Fruit fly (Drosophila melanogaster) whole organism, embryonic: ENCODE data around the gene kibra.

Experiments
- Aef1 ChIP-seq: fragments of 200-800 bp; sonication (Bioruptor generic); IDR thresholded peaks from 3 replicates; pipeline ENCODE4 v1.3.6; 2022; ENCODE audit warnings: missing biosample characterization, missing genetic modification characterization
- Atf3 ChIP-seq: fragments of 200-800 bp; sonication (Bioruptor generic); optimal IDR thresholded peaks from 3 replicates; lab custom pipeline; 2016; ENCODE audit warnings: missing biosample characterization, missing genetic modification characterization
- B-H1 ChIP-seq: fragments of 200-800 bp; sonication (Bioruptor generic); IDR thresholded peaks from 3 replicates; pipeline ENCODE4 v1.3.6; 2022; ENCODE audit warnings: missing biosample characterization, missing genetic modification characterization
- CG10274 ChIP-seq: fragments of 200-800 bp; sonication (Bioruptor generic); optimal IDR thresholded peaks from 3 replicates; lab custom pipeline; 2017; ENCODE audit warnings: missing biosample characterization, mild to moderate bottlenecking, missing genetic modification characterization
- CG10462 ChIP-seq: fragments of 200-800 bp; sonication (Bioruptor generic); optimal IDR thresholded peaks from 2 replicates; lab custom pipeline; 2016; ENCODE audit warnings: missing biosample characterization, missing genetic modification characterization
- CG10543 ChIP-seq: fragments of 200-800 bp; sonication (Bioruptor generic); optimal IDR thresholded peaks from 3 replicates; lab custom pipeline; 2017; ENCODE audit warnings: missing biosample characterization, mild to moderate bottlenecking, missing genetic modification characterization, moderate library complexity
- CG11085 ChIP-seq: fragments of 200-800 bp; sonication (Bioruptor generic); IDR thresholded peaks from 2 replicates; pipeline ENCODE4 v1.3.6; 2022; ENCODE audit warnings: missing biosample characterization, missing genetic modification characterization
- CG13424 ChIP-seq: fragments of 200-800 bp; sonication (Bioruptor generic); optimal IDR thresholded peaks from 2 replicates; lab custom pipeline; 2019; ENCODE audit warnings: missing biosample characterization, mild to moderate bottlenecking, missing genetic modification characterization, moderate library complexity
- CG13894 ChIP-seq: fragments of 200-800 bp; sonication (Bioruptor generic); optimal IDR thresholded peaks from 3 replicates; lab custom pipeline; 2018; ENCODE audit warnings: missing biosample characterization, mild to moderate bottlenecking, missing genetic modification characterization, moderate library complexity
- CG16779 ChIP-seq: fragments of 200-800 bp; sonication (Bioruptor generic); IDR thresholded peaks from 2 replicates; pipeline ENCODE4 v1.3.6; 2022; ENCODE audit warnings: missing biosample characterization, missing genetic modification characterization
- CG1792 ChIP-seq: fragments of 200-800 bp; sonication (Bioruptor generic); optimal IDR thresholded peaks from 2 replicates; lab custom pipeline; 2016; ENCODE audit warnings: missing biosample characterization, missing genetic modification characterization
- CG2678 ChIP-seq: fragments of 200-800 bp; sonication (Bioruptor generic); optimal IDR thresholded peaks from 3 replicates; lab custom pipeline; 2019; ENCODE audit warnings: missing biosample characterization, mild to moderate bottlenecking, missing genetic modification characterization, moderate library complexity
- CG31224 ChIP-seq: fragments of 200-800 bp; sonication (Bioruptor generic); IDR thresholded peaks from 2 replicates; pipeline ENCODE4 v1.3.6; 2022; ENCODE audit warnings: missing biosample characterization, missing genetic modification characterization
- CG31365 ChIP-seq: fragments of 200-800 bp; sonication (Bioruptor generic); optimal IDR thresholded peaks from 2 replicates; lab custom pipeline; 2018; ENCODE audit warnings: missing biosample characterization, mild to moderate bottlenecking, missing genetic modification characterization
- CG3163 ChIP-seq: fragments of 200-800 bp; sonication (Bioruptor generic); optimal IDR thresholded peaks from 3 replicates; lab custom pipeline; 2016; ENCODE audit warnings: missing biosample characterization, missing genetic modification characterization
- CG34422 ChIP-seq: fragments of 200-800 bp; sonication (Bioruptor generic); IDR thresholded peaks from 3 replicates; pipeline ENCODE4 v1.3.6; 2022; ENCODE audit warnings: missing biosample characterization, missing genetic modification characterization
- CG4854 ChIP-seq: fragments of 200-800 bp; sonication (Bioruptor generic); optimal IDR thresholded peaks from 2 replicates; lab custom pipeline; 2016; ENCODE audit warnings: missing biosample characterization, missing genetic modification characterization, inconsistent platforms
- CG6765 ChIP-seq: fragments of 200-800 bp; sonication (Bioruptor generic); optimal IDR thresholded peaks from 3 replicates; lab custom pipeline; 2017; ENCODE audit warnings: missing biosample characterization, mild to moderate bottlenecking, missing genetic modification characterization
- CG7357 ChIP-seq: fragments of 200-800 bp; sonication (Bioruptor generic); IDR thresholded peaks from 3 replicates; pipeline ENCODE4 v1.3.6; 2022; ENCODE audit warnings: missing biosample characterization, missing genetic modification characterization
- CG9797 ChIP-seq: fragments of 200-800 bp; sonication (Bioruptor generic); optimal IDR thresholded peaks from 3 replicates; lab custom pipeline; 2018; ENCODE audit warnings: missing biosample characterization, mild to moderate bottlenecking, missing genetic modification characterization
- CHES-1-like ChIP-seq: fragments of 200-800 bp; sonication (Bioruptor generic); optimal IDR thresholded peaks from 2 replicates; lab custom pipeline; 2016; ENCODE audit warnings: missing biosample characterization, missing genetic modification characterization
- CkIIα-i1 ChIP-seq: fragments of 200-800 bp; sonication (Bioruptor generic); IDR thresholded peaks from 2 replicates; pipeline ENCODE4 v1.3.6; 2022; ENCODE audit warnings: missing biosample characterization, missing genetic modification characterization
- Dbx ChIP-seq: fragments of 200-800 bp; sonication (Bioruptor generic); IDR thresholded peaks from 3 replicates; pipeline ENCODE4 v1.3.6; 2022; ENCODE audit warnings: missing biosample characterization, missing genetic modification characterization
- Dfd ChIP-seq, 2 experiments: fragments of >200 bp; optimal IDR thresholded peaks; 2 replicates each; lab custom pipeline; 2017; ENCODE audit warnings: missing biosample characterization in 2 of 2, missing genetic modification characterization in 2 of 2
- Dip3 ChIP-seq: fragments of 200-800 bp; sonication (Bioruptor generic); optimal IDR thresholded peaks from 3 replicates; lab custom pipeline; 2016; ENCODE audit warnings: missing biosample characterization, missing genetic modification characterization
- Fer3 ChIP-seq: fragments of 200-800 bp; sonication (Bioruptor generic); optimal IDR thresholded peaks from 2 replicates; lab custom pipeline; 2018; ENCODE audit warnings: missing biosample characterization, mild to moderate bottlenecking, missing genetic modification characterization, moderate library complexity
- Hmx ChIP-seq: fragments of 200-800 bp; sonication (Bioruptor generic); optimal IDR thresholded peaks from 2 replicates; lab custom pipeline; 2016; ENCODE audit warnings: missing biosample characterization, missing genetic modification characterization
- Hr78 ChIP-seq, 2 experiments: fragments of 200-800 bp in 1 of 2; fragments of >200 bp in 1 of 2; sonication (Bioruptor generic) in 1 of 2; optimal IDR thresholded peaks; 2 replicates each; lab custom pipeline; 2017 to 2019; ENCODE audit warnings: missing biosample characterization in 2 of 2, missing genetic modification characterization in 2 of 2, mild to moderate bottlenecking in 1 of 2, moderate library complexity in 1 of 2
- Hsf ChIP-seq: fragments of 200-800 bp; sonication (Bioruptor generic); optimal IDR thresholded peaks from 3 replicates; lab custom pipeline; 2016; ENCODE audit warnings: missing biosample characterization, missing genetic modification characterization
- Myb ChIP-seq: fragments of 200-800 bp; sonication (Bioruptor generic); optimal IDR thresholded peaks from 2 replicates; lab custom pipeline; 2016; ENCODE audit warnings: missing biosample characterization, missing genetic modification characterization
- Opbp ChIP-seq: fragments of 200-800 bp; sonication (Bioruptor generic); IDR thresholded peaks from 3 replicates; pipeline ENCODE4 v1.3.6; 2022; ENCODE audit warnings: missing biosample characterization, missing genetic modification characterization; ENCODE audit not compliant: partially characterized antibody
- Optix ChIP-seq: fragments of 200-800 bp; sonication (Bioruptor generic); IDR thresholded peaks from 3 replicates; pipeline ENCODE4 v1.3.6; 2022; ENCODE audit warnings: missing biosample characterization, missing genetic modification characterization
- Six4 ChIP-seq: fragments of 200-800 bp; sonication (Bioruptor generic); optimal IDR thresholded peaks from 2 replicates; lab custom pipeline; 2016; ENCODE audit warnings: missing biosample characterization, missing genetic modification characterization
- ash1 ChIP-seq: fragments of 200-800 bp; sonication (Bioruptor generic); optimal IDR thresholded peaks from 2 replicates; lab custom pipeline; 2018; ENCODE audit warnings: missing biosample characterization, mild to moderate bottlenecking, missing genetic modification characterization
- cato ChIP-seq: fragments of 200-800 bp; sonication (Bioruptor generic); optimal IDR thresholded peaks from 2 replicates; lab custom pipeline; 2016; ENCODE audit warnings: missing biosample characterization, missing genetic modification characterization, borderline replicate concordance
- chif ChIP-seq, 2 experiments: fragments of 200-800 bp; sonication (Bioruptor generic); optimal IDR thresholded peaks; 3 replicates each; lab custom pipeline; 2016; ENCODE audit warnings: missing biosample characterization in 2 of 2, missing genetic modification characterization in 2 of 2
- dimm ChIP-seq: fragments of 200-800 bp; sonication (Bioruptor generic); IDR thresholded peaks from 2 replicates; pipeline ENCODE4 v1.3.6; 2022; ENCODE audit warnings: missing biosample characterization, missing genetic modification characterization
- fd96Cb ChIP-seq: fragments of 200-800 bp; sonication (Bioruptor generic); optimal IDR thresholded peaks from 2 replicates; lab custom pipeline; 2018; ENCODE audit warnings: missing biosample characterization, mild to moderate bottlenecking, missing genetic modification characterization, moderate library complexity
- gsb-n ChIP-seq: fragments of 200-800 bp; sonication (Bioruptor generic); optimal IDR thresholded peaks from 3 replicates; lab custom pipeline; 2018; ENCODE audit warnings: missing biosample characterization, mild to moderate bottlenecking, missing genetic modification characterization
- jigr1 ChIP-seq: fragments of 200-800 bp; sonication (Bioruptor generic); IDR thresholded peaks from 3 replicates; pipeline ENCODE4 v1.3.6; 2022; ENCODE audit warnings: missing biosample characterization, missing genetic modification characterization
- nau ChIP-seq: fragments of 200-800 bp; sonication (Bioruptor generic); optimal IDR thresholded peaks from 3 replicates; lab custom pipeline; 2017; ENCODE audit warnings: missing biosample characterization, mild to moderate bottlenecking, missing genetic modification characterization, missing genetic modification reagents
- peb ChIP-seq: fragments of 200-800 bp; sonication (Bioruptor generic); IDR thresholded peaks from 2 replicates; pipeline ENCODE4 v1.3.6; 2022; ENCODE audit warnings: missing biosample characterization, missing genetic modification characterization
- pros ChIP-seq: fragments of 200-800 bp; sonication (Bioruptor generic); optimal IDR thresholded peaks from 3 replicates; lab custom pipeline; 2019; ENCODE audit warnings: missing biosample characterization, mild to moderate bottlenecking, missing genetic modification characterization, moderate library complexity
- slou ChIP-seq: fragments of 200-800 bp; sonication (Bioruptor generic); optimal IDR thresholded peaks from 3 replicates; lab custom pipeline; 2016; ENCODE audit warnings: missing biosample characterization, missing genetic modification characterization
- sob ChIP-seq: fragments of 200-800 bp; sonication (Bioruptor generic); IDR thresholded peaks from 2 replicates; pipeline ENCODE4 v1.3.6; 2022; ENCODE audit warnings: missing biosample characterization, missing genetic modification characterization
- tgo ChIP-seq: fragments of 200-800 bp; sonication (Bioruptor generic); IDR thresholded peaks from 3 replicates; pipeline ENCODE4 v1.3.6; 2022; ENCODE audit warnings: missing biosample characterization, missing genetic modification characterization
- yki ChIP-seq: fragments of >200 bp; optimal IDR thresholded peaks from 3 replicates; lab custom pipeline; 2018
- z ChIP-seq: fragments of 200-800 bp; sonication (Bioruptor generic); IDR thresholded peaks from 3 replicates; pipeline ENCODE4 v1.3.6; 2022; ENCODE audit warnings: missing biosample characterization, missing genetic modification characterization
- zfh1 ChIP-seq: fragments of 200-800 bp; sonication (Bioruptor generic); IDR thresholded peaks from 3 replicates; pipeline ENCODE4 v1.3.6; 2022; ENCODE audit warnings: missing biosample characterization, missing genetic modification characterization

Gene kibra

dm6 chr3R:14654976-14655896 lies 68.8 kb downstream of the kibra start (continued):
- peak; percentile 74 for TF ChIP-seq Opbp (GFP tag; lab: Robert Waterston, UW)
- peak; percentile 92 for TF ChIP-seq sob (GFP tag; lab: Robert Waterston, UW)
- peak; percentile 86 for TF ChIP-seq peb
- TF ChIP-seq CG7357 = peak; percentile 62; the same call in 2 of the 3 replicates
- peak in 1 of 2 experiments; percentile 70 for TF ChIP-seq Hr78 (GFP tag; optimal IDR thresholded peaks at IDR 0.05; lab: Kevin White, UChicago)
- peak; percentile 84 for TF ChIP-seq CG34422 (GFP tag; lab: Robert Waterston, UW)
- peak; percentile 94 for TF ChIP-seq zfh1 (GFP tag; lab: Robert Waterston, UW)
- TF ChIP-seq CkIIα-i1 = 0 out of 2 replicates have a peak, but pooled peaks have one; percentile 37
- peak; percentile 90 for TF ChIP-seq fd96Cb (tag; lab: Kevin White, UChicago)
- peak; percentile 90 for TF ChIP-seq tgo (GFP tag; lab: Robert Waterston, UW)
- peak; percentile 97 for TF ChIP-seq CG2678 (tag; lab: Kevin White, UChicago)
- peak; percentile 90 for TF ChIP-seq CHES-1-like (GFP tag; lab: Kevin White, UChicago)
- peak; percentile 71 for TF ChIP-seq Hmx (GFP tag; lab: Kevin White, UChicago)
- TF ChIP-seq Fer3 = peak; percentile 94
- TF ChIP-seq z (GFP tag; lab: Robert Waterston, UW) = peak; percentile 55; the same call in 1 of the 3 replicates
- TF ChIP-seq Six4 = peak; percentile 87
- TF ChIP-seq CG31224 (GFP tag; lab: Robert Waterston, UW) = peak; percentile 87
- peak; percentile 92 for TF ChIP-seq gsb-n (tag; lab: Kevin White, UChicago)
- peak; percentile 80 for TF ChIP-seq CG16779 (GFP tag; lab: Robert Waterston, UW)
- peak; percentile 88 for TF ChIP-seq cato (GFP tag; lab: Kevin White, UChicago)
- no peak for TF ChIP-seq yki
- peak; percentile 87 for TF ChIP-seq Atf3 (GFP tag; lab: Kevin White, UChicago)
- TF ChIP-seq dimm = peak; percentile 53; the same call in 1 of the 2 replicates
- peak; percentile 91 for TF ChIP-seq Dbx (GFP tag; lab: Robert Waterston, UW)
- peak; percentile 97 for TF ChIP-seq CG10543 (GFP tag; lab: Kevin White, UChicago)
- TF ChIP-seq chif (GFP tag; optimal IDR thresholded peaks at IDR 0.05; lab: Kevin White, UChicago) = peak; percentile 91 to 93
- TF ChIP-seq ash1 (GFP tag; lab: Kevin White, UChicago) = peak; percentile 27
- TF ChIP-seq B-H1 (GFP tag; lab: Robert Waterston, UW) = peak; percentile 82
- TF ChIP-seq pros (GFP tag; lab: Kevin White, UChicago) = peak; percentile 64
- peak; percentile 94 for TF ChIP-seq CG6765 (GFP tag; lab: Kevin White, UChicago)
- peak; percentile 91 for TF ChIP-seq Aef1 (GFP tag; lab: Robert Waterston, UW)
- TF ChIP-seq Dfd (GFP tag; optimal IDR thresholded peaks at IDR 0.05; lab: Kevin White, UChicago) = no peak
- TF ChIP-seq Myb (GFP tag; lab: Kevin White, UChicago) = peak; percentile 81
- TF ChIP-seq Hsf (GFP tag; lab: Kevin White, UChicago) = peak; percentile 92
- TF ChIP-seq slou = peak; percentile 49
- TF ChIP-seq CG13894 (tag; lab: Kevin White, UChicago) = peak; percentile 93
- TF ChIP-seq CG13424 = peak; percentile 96
- TF ChIP-seq CG10274 (GFP tag; lab: Kevin White, UChicago) = peak; percentile 86
- TF ChIP-seq CG9797 (GFP tag; lab: Kevin White, UChicago) = peak; percentile 27
- peak; percentile 90 for TF ChIP-seq CG10462 (GFP tag; lab: Kevin White, UChicago)
- peak; percentile 91 for TF ChIP-seq Dip3 (GFP tag; lab: Kevin White, UChicago)
- TF ChIP-seq CG4854 (GFP tag; lab: Kevin White, UChicago) = peak; percentile 88
- peak; percentile 91 for TF ChIP-seq Optix (GFP tag; lab: Robert Waterston, UW)
- TF ChIP-seq nau (GFP tag; lab: Kevin White, UChicago) = peak; percentile 92
- peak; percentile 78 for TF ChIP-seq CG31365
- TF ChIP-seq CG1792 = peak; percentile 89
- peak; percentile 55 for TF ChIP-seq CG3163 (GFP tag; lab: Kevin White, UChicago)
- TF ChIP-seq jigr1 (GFP tag; lab: Robert Waterston, UW) = peak; percentile 67; the same call in 1 of the 3 replicates
- TF ChIP-seq CG11085 (GFP tag; lab: Robert Waterston, UW) = peak; percentile 84
